Worm (Caenorhabditis elegans): ENCODE measurements around the gene C47E12.13.

Gene C47E12.13

DNA sequence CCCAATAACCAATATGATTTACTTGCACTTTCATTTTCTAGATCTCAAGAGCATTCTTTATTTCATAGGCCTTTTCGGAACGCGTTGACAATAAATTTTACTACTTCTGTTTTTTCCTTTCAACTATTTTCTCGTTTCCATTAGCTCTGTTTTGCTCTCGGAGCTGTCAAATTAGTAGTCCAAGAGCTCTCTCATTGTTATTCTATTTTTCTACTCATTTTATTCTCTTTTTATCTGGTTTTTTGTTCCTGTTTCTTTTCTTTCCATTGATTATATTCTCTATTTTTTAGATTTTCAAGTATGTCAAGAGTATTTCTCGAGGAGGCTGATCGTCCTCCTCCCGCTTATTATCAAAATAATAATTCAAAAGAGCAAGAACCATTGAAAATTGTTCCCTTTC is 40.4 kb upstream of the C47E12.13 start, which contains the start of gene T04B2.3:
Gene T04B2.3 (plus strand): TSS at position 301 of the 400 bp plus-strand sequence.
- TF ChIP-seq lin-39 (tag; optimal IDR thresholded peaks at IDR 0.05) (no peak), snpc-4 (tag; optimal IDR thresholded peaks at IDR 0.05) (no peak)

DNA sequence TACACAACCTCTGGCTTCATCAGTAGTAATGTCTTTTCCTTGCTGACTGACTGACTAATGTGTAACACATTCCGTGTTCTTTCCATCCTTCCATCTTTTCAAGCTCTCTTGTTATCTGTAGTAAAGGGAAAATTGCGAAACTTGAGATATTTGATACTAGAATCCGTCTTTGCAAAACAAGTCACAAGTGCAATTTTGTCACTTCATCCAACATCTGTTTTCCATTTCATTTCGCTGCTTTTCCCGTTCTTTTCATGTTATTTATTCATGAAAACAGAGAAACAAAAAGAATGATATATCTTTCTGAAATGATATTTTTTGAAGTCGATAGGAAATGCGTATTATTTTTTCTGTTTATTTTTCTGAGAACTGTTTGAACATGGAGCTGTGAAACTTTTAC is 39.3 kb upstream of the C47E12.13 start:
- no peak for TF ChIP-seq fos-1 (tag; optimal IDR thresholded peaks at IDR 0.05)
- TF ChIP-seq lin-39 (tag; optimal IDR thresholded peaks at IDR 0.05) = peak; percentile 1
- TF ChIP-seq elt-3 (tag; optimal IDR thresholded peaks at IDR 0.05) = no peak
- no peak for TF ChIP-seq eor-1 (tag; optimal IDR thresholded peaks at IDR 0.05)

- TF ChIP-seq zag-1 (tag; optimal IDR thresholded peaks at IDR 0.05) (no peak), unc-62 (GFP tag; optimal IDR thresholded peaks at IDR 0.05) (no peak), hmg-11 (tag; optimal IDR thresholded peaks at IDR 0.05) (no peak), aly-2 (tag; optimal IDR thresholded peaks at IDR 0.05) (no peak), ceh-16 (tag; optimal IDR thresholded peaks at IDR 0.05) (no peak), nhr-67 (tag; optimal IDR thresholded peaks at IDR 0.05) (no peak), daf-12 (tag; optimal IDR thresholded peaks at IDR 0.05) (no peak), egl-5 (tag; optimal IDR thresholded peaks at IDR 0.05) (no peak), nhr-25 (tag; optimal IDR thresholded peaks at IDR 0.05) (no peak)
Measured at ce11 chrIV:10042881-10043280, 36.2 kb upstream of the C47E12.13 start, which contains the start of gene frk-1. frk-1 (plus strand) TSS chrIV:10043181.

DNA sequence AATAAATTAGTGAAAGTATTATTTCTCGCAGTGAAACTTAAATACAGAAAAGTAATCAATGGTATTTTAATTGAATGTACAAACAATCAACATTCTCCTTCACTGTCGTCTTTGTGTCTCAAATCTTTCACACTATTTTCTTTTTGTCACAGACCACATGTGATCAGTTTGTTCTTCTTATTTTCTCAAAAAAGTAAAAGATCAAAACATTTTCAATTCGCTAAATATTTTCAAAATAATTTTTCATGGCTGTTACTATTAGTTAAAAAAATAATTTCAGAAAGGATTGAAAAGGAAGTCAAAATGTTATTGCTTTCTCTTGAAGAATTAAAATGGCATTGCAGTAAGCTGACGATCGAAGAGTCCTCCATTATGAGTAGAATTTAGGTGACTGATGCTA is 34.1 kb upstream of the C47E12.13 start, which contains the start of gene dhs-31:
Gene dhs-31 (minus strand): TSS at position 101 of the 400 bp plus-strand sequence.
- no peak for TF ChIP-seq unc-39 (tag; optimal IDR thresholded peaks at IDR 0.05)
- no peak for TF ChIP-seq unc-62 (GFP tag; optimal IDR thresholded peaks at IDR 0.05)
- no peak for TF ChIP-seq ceh-28 (tag; optimal IDR thresholded peaks at IDR 0.05)
- no peak for TF ChIP-seq egl-27 (tag; optimal IDR thresholded peaks at IDR 0.05)
- no peak for TF ChIP-seq nhr-12 (tag; optimal IDR thresholded peaks at IDR 0.05)
- TF ChIP-seq nhr-23 (tag; optimal IDR thresholded peaks at IDR 0.05) = no peak
- TF ChIP-seq nhr-77 (tag; optimal IDR thresholded peaks at IDR 0.05) = no peak
- no peak for TF ChIP-seq eor-1 (tag; optimal IDR thresholded peaks at IDR 0.05)
- no peak for TF ChIP-seq ceh-9 (tag; optimal IDR thresholded peaks at IDR 0.05)
- no peak for TF ChIP-seq ceh-16 (tag; optimal IDR thresholded peaks at IDR 0.05)
- TF ChIP-seq R02D3.7 (tag; optimal IDR thresholded peaks at IDR 0.05) = no peak
- no peak for TF ChIP-seq nhr-25 (tag; optimal IDR thresholded peaks at IDR 0.05)
- no peak for TF ChIP-seq mml-1 (tag; optimal IDR thresholded peaks at IDR 0.05)
- TF ChIP-seq snpc-4 (tag; optimal IDR thresholded peaks at IDR 0.05) = no peak

DNA sequence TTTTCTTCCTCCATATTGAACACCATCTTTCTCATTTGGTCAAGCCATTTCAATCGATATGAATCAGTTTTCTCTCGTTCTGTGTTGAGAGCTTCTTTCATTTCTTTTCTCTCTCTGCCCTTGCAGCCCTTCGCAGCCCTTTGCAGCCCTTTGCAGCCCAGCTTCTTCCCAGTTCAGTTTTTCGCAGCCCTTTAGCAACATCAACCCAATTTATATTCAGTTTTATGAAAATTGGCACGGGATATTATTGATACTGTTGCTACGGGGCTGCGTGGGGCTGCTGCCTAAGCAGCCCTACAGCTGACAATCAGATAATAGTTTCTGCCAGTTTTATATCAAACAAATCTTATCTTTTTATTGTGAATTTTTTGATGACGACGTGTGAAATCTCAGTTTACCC is 30.3 kb upstream of the C47E12.13 start, which contains the start of gene F44D12.10:
Gene F44D12.10 (minus strand): TSS at position 101 of the 400 bp plus-strand sequence.
- no peak for TF ChIP-seq ZK546.5 (tag; optimal IDR thresholded peaks at IDR 0.05)
- no peak for TF ChIP-seq nhr-25 (tag; optimal IDR thresholded peaks at IDR 0.05)
- TF ChIP-seq nhr-67 (tag; optimal IDR thresholded peaks at IDR 0.05) = no peak
- no peak for TF ChIP-seq nhr-28 (tag; optimal IDR thresholded peaks at IDR 0.05)
- TF ChIP-seq jun-1 (tag; optimal IDR thresholded peaks at IDR 0.05) = no peak
- no peak for TF ChIP-seq ceh-82 (tag; optimal IDR thresholded peaks at IDR 0.05)
- TF ChIP-seq eor-1 (tag; optimal IDR thresholded peaks at IDR 0.05) = no peak
- TF ChIP-seq hmg-11 (tag; optimal IDR thresholded peaks at IDR 0.05) = no peak
- TF ChIP-seq lin-39 (tag; optimal IDR thresholded peaks at IDR 0.05) = no peak

- TF ChIP-seq nhr-67 (tag; optimal IDR thresholded peaks at IDR 0.05) (no peak), nhr-77 (tag; optimal IDR thresholded peaks at IDR 0.05) (no peak), elt-2 (tag; optimal IDR thresholded peaks at IDR 0.05) (no peak), mdl-1 (tag; optimal IDR thresholded peaks at IDR 0.05) (no peak), unc-39 (tag; optimal IDR thresholded peaks at IDR 0.05) (no peak), egl-5 (tag; optimal IDR thresholded peaks at IDR 0.05) (no peak), fos-1 (tag; optimal IDR thresholded peaks at IDR 0.05) (no peak), lin-39 (tag; optimal IDR thresholded peaks at IDR 0.05) (no peak), fkh-2 (tag; optimal IDR thresholded peaks at IDR 0.05) (no peak), daf-12 (tag; optimal IDR thresholded peaks at IDR 0.05) (no peak), eor-1 (tag; optimal IDR thresholded peaks at IDR 0.05) (no peak), skn-1 (tag; optimal IDR thresholded peaks at IDR 0.05) (no peak), elt-1 (tag; optimal IDR thresholded peaks at IDR 0.05) (no peak), ceh-9 (tag; optimal IDR thresholded peaks at IDR 0.05) (no peak)
Measured at ce11 chrIV:10033053-10033452, 26.4 kb upstream of the C47E12.13 start, which contains the start of gene F44D12.6. F44D12.6 (plus strand) TSS chrIV:10033353.

Measured in whole organism, L3 larva.